Worm (Caenorhabditis elegans) whole organism, L2 larva: ENCODE measurements around the gene Y38E10A.28.

Experiments
- C34F6.9 ChIP-seq: fragments of 150-350 bp; optimal IDR thresholded peaks from 2 replicates; lab custom pipeline; 2014; ENCODE audit warnings: missing biosample characterization, missing genetic modification characterization
- R02D3.7 ChIP-seq: fragments of 150-350 bp; optimal IDR thresholded peaks from 2 replicates; lab custom pipeline; 2014; ENCODE audit warnings: missing biosample characterization, missing genetic modification characterization
- Y55F3AM.14 ChIP-seq: fragments of 200-800 bp; sonication (Bioruptor generic); optimal IDR thresholded peaks from 2 replicates; lab custom pipeline; 2018; ENCODE audit warnings: mild to moderate bottlenecking, missing genetic modification characterization, missing compliant biosample characterization
- ZK546.5 ChIP-seq: sonication (generic microtip); optimal IDR thresholded peaks from 2 replicates; lab custom pipeline; 2017; ENCODE audit warnings: missing biosample characterization, missing genetic modification characterization
- alr-1 ChIP-seq: fragments of 150-350 bp; optimal IDR thresholded peaks from 2 replicates; lab custom pipeline; 2014; ENCODE audit warnings: missing biosample characterization, missing genetic modification characterization
- aly-2 ChIP-seq: fragments of 150-350 bp; optimal IDR thresholded peaks from 2 replicates; lab custom pipeline; 2014; ENCODE audit warnings: missing biosample characterization, missing genetic modification characterization
- ama-1 ChIP-seq: fragments of 150-350 bp; optimal IDR thresholded peaks from 2 replicates; lab custom pipeline; 2018; ENCODE audit warnings: inconsistent platforms
- blmp-1 ChIP-seq: sonication (generic microtip); optimal IDR thresholded peaks from 2 replicates; lab custom pipeline; 2017; ENCODE audit warnings: missing genetic modification characterization, mild to moderate bottlenecking, missing compliant biosample characterization, antibody characterized with exemption, moderate library complexity; ENCODE audit not compliant: insufficient read depth
- ceh-16 ChIP-seq: fragments of 150-350 bp; optimal IDR thresholded peaks from 2 replicates; lab custom pipeline; 2014; ENCODE audit warnings: missing biosample characterization, missing genetic modification characterization
- crh-2 ChIP-seq: sonication (generic microtip); optimal IDR thresholded peaks from 2 replicates; lab custom pipeline; 2017; ENCODE audit warnings: missing biosample characterization, missing genetic modification characterization
- dmd-4 ChIP-seq: sonication (generic microtip); optimal IDR thresholded peaks from 2 replicates; lab custom pipeline; 2017; ENCODE audit warnings: missing biosample characterization, missing genetic modification characterization
- egl-27 ChIP-seq: sonication (generic microtip); optimal IDR thresholded peaks from 3 replicates; lab custom pipeline; 2017; ENCODE audit warnings: missing biosample characterization, missing genetic modification reagents, missing genetic modification characterization
- elt-3 ChIP-seq: sonication (generic microtip); optimal IDR thresholded peaks from 2 replicates; lab custom pipeline; 2017; ENCODE audit warnings: missing biosample characterization, missing genetic modification characterization
- fos-1 ChIP-seq: fragments of 150-350 bp; optimal IDR thresholded peaks from 2 replicates; lab custom pipeline; 2014; ENCODE audit warnings: missing biosample characterization, missing genetic modification characterization
- lin-11 ChIP-seq: fragments of 150-350 bp; sonication (generic microtip); optimal IDR thresholded peaks from 2 replicates; lab custom pipeline; 2014; ENCODE audit warnings: missing biosample characterization, missing genetic modification characterization, inconsistent platforms, mixed read lengths
- lin-13 ChIP-seq: fragments of 150-350 bp; optimal IDR thresholded peaks from 2 replicates; lab custom pipeline; 2014; ENCODE audit warnings: missing biosample characterization, missing genetic modification reagents, missing genetic modification characterization
- lin-39 ChIP-seq: fragments of 150-350 bp; optimal IDR thresholded peaks from 2 replicates; lab custom pipeline; 2014; ENCODE audit warnings: missing biosample characterization, missing genetic modification reagents, missing genetic modification characterization
- lsy-2 ChIP-seq, 2 experiments: fragments of 150-350 bp in 1 of 2; sonication (generic microtip) in 1 of 2; optimal IDR thresholded peaks; 2 replicates each; lab custom pipeline; 2014 to 2017; ENCODE audit warnings: missing biosample characterization in 2 of 2, missing genetic modification characterization in 2 of 2
- mab-5 ChIP-seq: fragments of 150-350 bp; optimal IDR thresholded peaks from 2 replicates; lab custom pipeline; 2014; ENCODE audit warnings: missing biosample characterization, missing genetic modification characterization
- mdl-1 ChIP-seq, 2 experiments: fragments of 150-350 bp in 1 of 2; sonication (generic microtip) in 1 of 2; optimal IDR thresholded peaks; 2 replicates each; lab custom pipeline; 2017; ENCODE audit warnings: missing biosample characterization in 2 of 2, missing genetic modification characterization in 2 of 2
- nhr-10 ChIP-seq: sonication (generic microtip); optimal IDR thresholded peaks from 2 replicates; lab custom pipeline; 2017; ENCODE audit warnings: missing biosample characterization, missing genetic modification characterization
- nhr-11 ChIP-seq: fragments of 150-350 bp; optimal IDR thresholded peaks from 2 replicates; lab custom pipeline; 2014; ENCODE audit warnings: missing biosample characterization, missing genetic modification characterization
- nhr-12 ChIP-seq: fragments of 150-350 bp; optimal IDR thresholded peaks from 2 replicates; lab custom pipeline; 2014; ENCODE audit warnings: missing biosample characterization, missing genetic modification characterization
- nhr-129 ChIP-seq: fragments of 150-350 bp; optimal IDR thresholded peaks from 2 replicates; lab custom pipeline; 2014; ENCODE audit warnings: missing biosample characterization, missing genetic modification characterization
- nhr-21 ChIP-seq: fragments of 150-350 bp; optimal IDR thresholded peaks from 2 replicates; lab custom pipeline; 2014; ENCODE audit warnings: missing biosample characterization, missing genetic modification characterization
- nhr-23 ChIP-seq: fragments of 150-350 bp; optimal IDR thresholded peaks from 2 replicates; lab custom pipeline; 2014; ENCODE audit warnings: missing biosample characterization, missing genetic modification reagents, missing genetic modification characterization
- nhr-237 ChIP-seq: fragments of 150-350 bp; optimal IDR thresholded peaks from 2 replicates; lab custom pipeline; 2014; ENCODE audit warnings: missing biosample characterization, missing genetic modification characterization
- nhr-6 ChIP-seq: fragments of 150-350 bp; optimal IDR thresholded peaks from 2 replicates; lab custom pipeline; 2014; ENCODE audit warnings: missing biosample characterization, missing genetic modification characterization
- nhr-77 ChIP-seq: fragments of 150-350 bp; optimal IDR thresholded peaks from 2 replicates; lab custom pipeline; 2014; ENCODE audit warnings: missing biosample characterization, missing genetic modification characterization
- peb-1 ChIP-seq: fragments of 150-350 bp; optimal IDR thresholded peaks from 2 replicates; lab custom pipeline; 2014; ENCODE audit warnings: missing biosample characterization, missing genetic modification characterization
- sem-4 ChIP-seq: fragments of 150-350 bp; optimal IDR thresholded peaks from 2 replicates; lab custom pipeline; 2014; ENCODE audit warnings: missing biosample characterization, missing genetic modification reagents, missing genetic modification characterization
- skn-1 ChIP-seq: sonication (generic microtip); optimal IDR thresholded peaks from 2 replicates; lab custom pipeline; 2017; ENCODE audit warnings: missing biosample characterization, missing genetic modification characterization
- sma-3 ChIP-seq: sonication (generic microtip); optimal IDR thresholded peaks from 2 replicates; lab custom pipeline; 2016; ENCODE audit warnings: missing genetic modification reagents, missing genetic modification characterization, missing compliant biosample characterization
- sma-9 ChIP-seq, 2 experiments: fragments of 150-350 bp in 1 of 2; sonication (generic microtip) in 1 of 2; optimal IDR thresholded peaks; 2 replicates each; lab custom pipeline; 2014 to 2016; ENCODE audit warnings: missing genetic modification characterization in 2 of 2, mild to moderate bottlenecking in 1 of 2, missing biosample characterization in 1 of 2, missing compliant biosample characterization in 1 of 2, missing genetic modification reagents in 1 of 2, moderate library complexity in 1 of 2
- snpc-4 ChIP-seq: fragments of 150-350 bp; optimal IDR thresholded peaks from 2 replicates; lab custom pipeline; 2014; ENCODE audit warnings: missing biosample characterization, missing genetic modification characterization
- unc-62 ChIP-seq: fragments of 150-350 bp; optimal IDR thresholded peaks from 2 replicates; lab custom pipeline; 2014; ENCODE audit warnings: missing biosample characterization, missing genetic modification reagents, missing genetic modification characterization
- ztf-11 ChIP-seq: sonication (generic microtip); optimal IDR thresholded peaks from 2 replicates; lab custom pipeline; 2017; ENCODE audit warnings: missing biosample characterization, missing genetic modification characterization
- ztf-4 ChIP-seq: fragments of 150-350 bp; optimal IDR thresholded peaks from 2 replicates; lab custom pipeline; 2014; ENCODE audit warnings: missing biosample characterization, missing genetic modification characterization

The Y38E10A.28 gene

ce11 chrII:12606900-12607299, 22.6 kb upstream of the Y38E10A.28 start, which contains the start of gene Y38E10A.8:
TSS of gene Y38E10A.8 (plus strand) at chrII:12607200.
- no peak for TF ChIP-seq snpc-4
- TF ChIP-seq ztf-4 (tag; lab: Kevin White, UChicago) = no peak
- TF ChIP-seq elt-3 (tag; lab: Kevin White, UChicago) = no peak
- no peak for TF ChIP-seq Y55F3AM.14 (GFP tag; lab: Kevin White, UChicago)
- no peak for TF ChIP-seq sma-3
- no peak for TF ChIP-seq ZK546.5 (tag; lab: Kevin White, UChicago)
- no peak for TF ChIP-seq nhr-21 (tag; lab: Kevin White, UChicago)
- TF ChIP-seq nhr-6 (tag; lab: Kevin White, UChicago) = no peak
- no peak for TF ChIP-seq ztf-11
- no peak for TF ChIP-seq sem-4 (tag; lab: Kevin White, UChicago)

ce11 chrII:12608653-12609052, 20.8 kb upstream of the Y38E10A.28 start, which contains the start of gene Y38E10A.9:
TSS of gene Y38E10A.9 (plus strand) at chrII:12608953.
- TF ChIP-seq nhr-6 (tag; lab: Kevin White, UChicago) = no peak
- no peak for TF ChIP-seq fos-1 (tag; lab: Kevin White, UChicago)
- TF ChIP-seq sma-3 = no peak
- TF ChIP-seq peb-1 (tag; lab: Kevin White, UChicago) = no peak
- no peak for TF ChIP-seq alr-1
- TF ChIP-seq nhr-129 (tag; lab: Kevin White, UChicago) = no peak
- no peak for TF ChIP-seq nhr-10 (tag; lab: Kevin White, UChicago)
- TF ChIP-seq ceh-16 (tag; lab: Kevin White, UChicago) = no peak
- no peak for TF ChIP-seq dmd-4 (tag; lab: Kevin White, UChicago)
- TF ChIP-seq elt-3 (tag; lab: Kevin White, UChicago) = no peak
- no peak for TF ChIP-seq lin-13 (GFP tag; lab: Kevin White, UChicago)
- TF ChIP-seq R02D3.7 (tag; lab: Kevin White, UChicago) = no peak
- no peak for TF ChIP-seq nhr-11 (tag; lab: Kevin White, UChicago)
- TF ChIP-seq nhr-237 = no peak
- no peak for TF ChIP-seq crh-2 (tag; lab: Kevin White, UChicago)
- TF ChIP-seq nhr-77 (tag; lab: Kevin White, UChicago) = no peak
- no peak for TF ChIP-seq mdl-1 (tag; optimal IDR thresholded peaks at IDR 0.05; lab: Kevin White, UChicago)
- TF ChIP-seq Y55F3AM.14 (GFP tag; lab: Kevin White, UChicago) = no peak

DNA sequence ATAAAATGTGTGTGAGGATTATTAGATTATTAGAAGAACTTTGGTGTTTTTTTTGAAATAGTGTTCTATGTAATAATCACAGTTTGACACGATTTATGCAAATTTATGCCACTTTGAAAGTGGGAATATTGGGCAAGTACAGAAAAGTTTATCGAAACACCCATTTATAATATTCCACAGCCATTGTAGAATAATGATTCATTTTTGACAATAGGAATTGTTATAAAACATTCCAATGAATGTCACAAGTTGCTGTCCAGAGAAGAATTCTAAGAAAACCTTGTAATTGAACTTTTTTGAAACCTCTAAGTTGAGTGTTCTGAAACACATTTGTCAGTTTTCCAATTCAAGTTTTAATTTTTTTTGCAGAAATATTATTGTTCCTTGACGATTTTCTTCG, 17.3 kb upstream of the Y38E10A.28 start, which contains the start of gene nspe-4:
Gene nspe-4 (plus strand): TSS at position 301 of the 400 bp plus-strand sequence.
- TF ChIP-seq lin-11 (no peak), blmp-1 (no peak), fos-1 (tag; lab: Kevin White, UChicago) (no peak), lin-39 (tag; lab: Kevin White, UChicago) (no peak), ama-1 (lab: Kevin White, UChicago) (no peak), skn-1 (tag; lab: Kevin White, UChicago) (no peak), nhr-23 (tag; lab: Kevin White, UChicago) (no peak), sma-9 (GFP tag; optimal IDR thresholded peaks at IDR 0.05; lab: Kevin White, UChicago) (no peak), sma-9 (tag; optimal IDR thresholded peaks at IDR 0.05; lab: Kevin White, UChicago) (no peak), nhr-237 (no peak), alr-1 (no peak), nhr-21 (tag; lab: Kevin White, UChicago) (no peak), nhr-77 (tag; lab: Kevin White, UChicago) (no peak), lsy-2 (tag; optimal IDR thresholded peaks at IDR 0.05; lab: Kevin White, UChicago) (no peak), nhr-12 (tag; lab: Kevin White, UChicago) (no peak), egl-27 (tag; lab: Kevin White, UChicago) (no peak), nhr-11 (tag; lab: Kevin White, UChicago) (no peak), ztf-4 (tag; lab: Kevin White, UChicago) (no peak), R02D3.7 (tag; lab: Kevin White, UChicago) (no peak), unc-62 (no peak)

DNA sequence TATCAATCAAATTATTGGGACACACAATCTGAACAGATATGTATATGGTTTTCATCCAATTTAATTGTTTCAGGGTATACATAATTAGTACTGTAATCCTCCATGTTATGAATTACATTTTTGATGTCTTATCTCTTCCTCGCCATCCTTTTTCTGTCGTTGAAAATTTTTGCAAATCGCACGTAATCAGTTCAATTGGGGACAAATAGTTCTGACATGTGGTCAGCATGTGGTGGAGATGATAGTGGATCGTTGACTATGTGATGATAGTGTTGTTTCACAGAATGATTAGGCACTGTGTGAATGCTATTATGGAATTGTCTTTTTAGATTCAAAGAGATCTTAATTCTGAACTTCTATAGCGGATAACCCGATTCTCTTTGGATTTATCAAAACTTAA, 14.1 kb upstream of the Y38E10A.28 start:
- TF ChIP-seq ceh-16 (tag; lab: Kevin White, UChicago) = no peak
- no peak for TF ChIP-seq lin-11
- peak; percentile 42 for TF ChIP-seq sma-3
- TF ChIP-seq nhr-12 (tag; lab: Kevin White, UChicago) = no peak
- no peak for TF ChIP-seq ztf-4 (tag; lab: Kevin White, UChicago)
- TF ChIP-seq nhr-237 = no peak
- TF ChIP-seq C34F6.9 (tag; lab: Kevin White, UChicago) = no peak
- peak; percentile 94 for TF ChIP-seq sma-9 (GFP tag; optimal IDR thresholded peaks at IDR 0.05; lab: Kevin White, UChicago)
- no peak for TF ChIP-seq sma-9 (tag; optimal IDR thresholded peaks at IDR 0.05; lab: Kevin White, UChicago)
- TF ChIP-seq egl-27 (tag; lab: Kevin White, UChicago) = no peak
- TF ChIP-seq mab-5 (tag; lab: Kevin White, UChicago) = no peak
- TF ChIP-seq aly-2 = no peak
